Fruit fly (Drosophila melanogaster) S2 (cell line): ENCODE results near the gene Gclc.

ENCODE experiments used
- CG8478 ChIP-seq: fragments of >200 bp; optimal IDR thresholded peaks from 2 replicates; lab custom pipeline; 2018
- CTCF ChIP-seq, 2 experiments: fragments of >200 bp; optimal IDR thresholded peaks; 2 replicates each; lab custom pipeline; 2018

DNA sequence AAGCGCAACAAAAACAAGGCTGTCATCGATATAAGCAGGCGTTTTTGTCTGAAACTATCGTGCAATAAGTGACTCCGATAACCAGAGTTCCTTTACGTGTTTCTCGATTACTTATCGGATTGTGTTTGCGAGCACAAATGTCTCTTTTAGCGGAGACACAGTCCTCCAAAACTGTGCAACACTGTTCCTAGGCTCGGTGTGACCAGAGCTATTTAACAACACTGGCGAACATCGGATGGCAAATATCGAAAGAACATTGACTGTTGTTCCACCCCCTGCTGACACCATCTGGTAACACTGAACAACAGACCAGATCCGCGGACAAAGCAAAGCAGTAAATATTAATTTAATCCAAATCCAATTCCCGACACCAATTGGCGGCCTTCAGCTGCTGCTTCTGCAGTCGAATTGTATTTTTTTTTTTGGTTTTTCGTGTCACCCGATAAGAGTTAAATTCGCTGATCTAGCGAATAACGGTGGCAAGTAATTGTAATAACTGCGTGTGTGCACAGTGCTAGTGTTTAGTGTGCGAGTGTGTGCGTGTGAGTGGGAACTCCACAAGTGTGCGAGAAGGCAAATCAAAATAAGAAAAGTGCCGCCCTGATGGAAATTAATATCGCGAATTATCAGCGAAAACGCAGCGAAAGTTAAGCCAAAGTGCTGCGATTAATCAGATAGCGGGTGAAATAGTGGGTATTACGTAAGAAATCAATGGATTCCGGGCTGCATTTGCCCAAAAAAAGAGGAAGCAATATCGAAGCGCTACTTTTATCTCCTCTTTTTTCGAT is 54.4 kb downstream of the Gclc start, which contains the start of gene mys:
- TF ChIP-seq CG8478 (lab: Kevin White, UChicago): no peak
- peak; percentile 66 for TF ChIP-seq CTCF (optimal IDR thresholded peaks at IDR 0.05; lab: Kevin White, UChicago)
